Worm (Caenorhabditis elegans) whole organism, L1 larva: ENCODE data around the gene nhr-122.

Experiments used
- fkh-10 ChIP-seq: sonication (generic microtip); optimal IDR thresholded peaks from 2 replicates; lab custom pipeline; 2017; ENCODE audit warnings: missing biosample characterization, missing genetic modification reagents, missing genetic modification characterization
- nhr-76 ChIP-seq: sonication (generic microtip); optimal IDR thresholded peaks from 2 replicates; lab custom pipeline; 2017; ENCODE audit warnings: missing biosample characterization, missing genetic modification characterization
- pag-3 ChIP-seq: sonication (generic microtip); optimal IDR thresholded peaks from 2 replicates; lab custom pipeline; 2017; ENCODE audit warnings: missing genetic modification characterization, mild to moderate bottlenecking, missing compliant biosample characterization, antibody characterized with exemption, borderline replicate concordance; ENCODE audit not compliant: insufficient read depth
- rnt-1 ChIP-seq: sonication (generic microtip); optimal IDR thresholded peaks from 2 replicates; lab custom pipeline; 2016; ENCODE audit warnings: mild to moderate bottlenecking, missing genetic modification characterization, moderate library complexity, missing compliant biosample characterization

DNA sequence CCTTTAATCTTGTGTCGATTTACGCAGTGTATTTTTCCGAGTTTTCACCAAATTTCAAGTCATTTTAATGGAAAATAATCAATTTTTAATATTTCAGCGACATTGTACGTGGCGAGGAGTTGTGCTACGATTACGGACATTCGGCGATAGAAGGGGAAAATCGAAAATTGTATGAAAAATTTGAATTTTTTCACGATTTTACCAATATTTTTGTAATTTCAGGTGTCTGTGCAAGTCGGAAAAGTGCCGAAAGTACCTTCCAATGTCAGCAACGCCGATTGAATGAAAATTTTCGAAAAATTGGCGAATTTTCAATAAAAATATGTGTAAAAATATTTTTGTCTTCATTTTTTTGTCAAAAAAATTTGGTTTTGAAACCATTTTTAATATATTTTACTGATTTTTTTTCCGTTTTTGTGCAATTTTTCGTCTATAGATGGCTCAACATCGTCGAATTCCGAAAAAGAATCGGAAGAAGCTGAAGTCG, 8.4 kb upstream of the nhr-122 start, which contains the start of gene Y41D4B.11:
- TF ChIP-seq nhr-76 (tag; lab: Kevin White, UChicago) (no peak), pag-3 (tag; lab: Kevin White, UChicago) (no peak), rnt-1 (tag; lab: Kevin White, UChicago) (no peak), fkh-10 (no peak)
